Worm (Caenorhabditis elegans) whole organism, young adult: ENCODE results near the gene nhr-44.
A peak's percentile ranks its signal among the peaks of the same experiment; 100 is the strongest.

ENCODE experiments used
- C17E4.6 ChIP-seq: fragments of 200-800 bp; sonication (Bioruptor generic); IDR thresholded peaks from 2 replicates; pipeline ENCODE4 v1.3.6; 2022; ENCODE audit warnings: missing genetic modification reagents, missing genetic modification characterization, missing compliant biosample characterization
- D2030.7 ChIP-seq: fragments of 200-800 bp; sonication (Bioruptor generic); IDR thresholded peaks from 2 replicates; pipeline ENCODE4 v1.3.6; 2022; ENCODE audit warnings: missing genetic modification reagents, missing genetic modification characterization, missing compliant biosample characterization
- F22D6.2 ChIP-seq: sonication (generic microtip); optimal IDR thresholded peaks from 2 replicates; lab custom pipeline; 2016; ENCODE audit warnings: mild to moderate bottlenecking, missing genetic modification characterization, missing compliant biosample characterization
- F33H1.4 ChIP-seq: fragments of 200-800 bp; sonication (Bioruptor generic); IDR thresholded peaks from 2 replicates; pipeline ENCODE4 v1.3.6; 2022; ENCODE audit warnings: missing genetic modification reagents, missing genetic modification characterization, missing compliant biosample characterization
- F49E8.2 ChIP-seq: sonication (generic microtip); optimal IDR thresholded peaks from 3 replicates; lab custom pipeline; 2017; ENCODE audit warnings: missing genetic modification characterization, mild to moderate bottlenecking, missing compliant biosample characterization, antibody characterized with exemption, moderate library complexity; ENCODE audit not compliant: insufficient read depth
- F57A8.1 ChIP-seq: fragments of 200-800 bp; sonication (Bioruptor generic); optimal IDR thresholded peaks from 2 replicates; lab custom pipeline; 2018; ENCODE audit warnings: mild to moderate bottlenecking, missing genetic modification characterization, moderate library complexity, missing compliant biosample characterization
- F57C9.4 ChIP-seq: sonication (generic microtip); optimal IDR thresholded peaks from 2 replicates; lab custom pipeline; 2017; ENCODE audit warnings: mild to moderate bottlenecking, missing genetic modification characterization, missing compliant biosample characterization
- K12H6.12 ChIP-seq: fragments of 200-800 bp; sonication (Bioruptor generic); optimal IDR thresholded peaks from 2 replicates; lab custom pipeline; 2018; ENCODE audit warnings: mild to moderate bottlenecking, missing genetic modification characterization, missing compliant biosample characterization
- Y53G8AR.9 ChIP-seq: fragments of 200-800 bp; sonication (Bioruptor generic); conservative IDR thresholded peaks from 2 replicates; pipeline ENCODE4 v1.3.6; 2022; ENCODE audit warnings: missing genetic modification reagents, missing genetic modification characterization, missing compliant biosample characterization
- Y67H2A.10 ChIP-seq: fragments of 200-800 bp; sonication (Bioruptor generic); conservative IDR thresholded peaks from 2 replicates; pipeline ENCODE4 v1.3.6; 2022; ENCODE audit warnings: missing genetic modification reagents, missing genetic modification characterization, missing compliant biosample characterization
- akir-1 ChIP-seq: fragments of 200-800 bp; sonication (Bioruptor generic); optimal IDR thresholded peaks from 2 replicates; lab custom pipeline; 2018; ENCODE audit warnings: mild to moderate bottlenecking, missing genetic modification characterization, moderate library complexity, missing compliant biosample characterization
- ama-1 ChIP-seq, 3 experiments: fragments of 150-350 bp in 1 of 3; sonication (generic microtip) in 2 of 3; optimal IDR thresholded peaks; 2 replicates each; lab custom pipeline; 2014 to 2018; ENCODE audit warnings: missing biosample characterization in 2 of 3, missing genetic modification characterization in 2 of 3, missing genetic modification reagents in 2 of 3
- aptf-2 ChIP-seq: fragments of 200-800 bp; sonication (Bioruptor generic); conservative IDR thresholded peaks from 2 replicates; pipeline ENCODE4 v1.3.6; 2022; ENCODE audit warnings: missing genetic modification reagents, missing genetic modification characterization, missing compliant biosample characterization
- attf-6 ChIP-seq: fragments of 200-800 bp; sonication (Bioruptor generic); IDR thresholded peaks from 2 replicates; pipeline ENCODE4 v1.3.6; 2022; ENCODE audit warnings: missing genetic modification reagents, missing genetic modification characterization, missing compliant biosample characterization
- cebp-1 ChIP-seq, 2 experiments: fragments of 200-800 bp in 1 of 2; sonication (Bioruptor generic) in 1 of 2; sonication (generic microtip) in 1 of 2; IDR thresholded peaks in 1 of 2; optimal IDR thresholded peaks in 1 of 2; 2 replicates each; pipeline versions ENCODE4 v1.3.6 to Lab custom; 2017 to 2022; ENCODE audit warnings: missing compliant biosample characterization in 2 of 2, missing genetic modification characterization in 2 of 2, mild to moderate bottlenecking in 1 of 2, missing genetic modification reagents in 1 of 2, moderate library complexity in 1 of 2
- ceh-40 ChIP-seq: fragments of 200-800 bp; sonication (Bioruptor generic); IDR thresholded peaks from 2 replicates; pipeline ENCODE4 v1.3.6; 2022; ENCODE audit warnings: missing genetic modification characterization, missing compliant biosample characterization
- dox-1 ChIP-seq: fragments of 200-800 bp; sonication (Bioruptor generic); IDR thresholded peaks from 2 replicates; pipeline ENCODE4 v1.3.6; 2022; ENCODE audit warnings: missing genetic modification reagents, missing genetic modification characterization, missing compliant biosample characterization
- dpff-1 ChIP-seq: sonication (generic microtip); optimal IDR thresholded peaks from 2 replicates; lab custom pipeline; 2017; ENCODE audit warnings: mild to moderate bottlenecking, missing genetic modification characterization, missing compliant biosample characterization
- dpl-1 ChIP-seq: fragments of 150-350 bp; optimal IDR thresholded peaks from 2 replicates; lab custom pipeline; 2014; ENCODE audit warnings: missing biosample characterization, missing genetic modification reagents, missing genetic modification characterization
- efl-1 ChIP-seq: fragments of 150-350 bp; optimal IDR thresholded peaks from 2 replicates; lab custom pipeline; 2014; ENCODE audit warnings: missing biosample characterization, missing genetic modification reagents, missing genetic modification characterization
- fkh-3 ChIP-seq: sonication (generic microtip); optimal IDR thresholded peaks from 2 replicates; lab custom pipeline; 2016; ENCODE audit warnings: mild to moderate bottlenecking, missing genetic modification characterization, missing compliant biosample characterization
- gei-17 ChIP-seq: fragments of 200-800 bp; sonication (Bioruptor generic); optimal IDR thresholded peaks from 2 replicates; lab custom pipeline; 2018; ENCODE audit warnings: mild to moderate bottlenecking, missing genetic modification characterization, missing compliant biosample characterization
- hlh-12 ChIP-seq: sonication (generic microtip); optimal IDR thresholded peaks from 2 replicates; lab custom pipeline; 2016; ENCODE audit warnings: missing genetic modification characterization, missing compliant biosample characterization
- lin-40 ChIP-seq: sonication (generic microtip); optimal IDR thresholded peaks from 2 replicates; lab custom pipeline; 2016; ENCODE audit warnings: missing genetic modification characterization, mild to moderate bottlenecking, missing compliant biosample characterization, missing genotype, missing genetic modification reagents
- lin-54 ChIP-seq: fragments of 200-800 bp; sonication (Bioruptor generic); optimal IDR thresholded peaks from 2 replicates; lab custom pipeline; 2018; ENCODE audit warnings: mild to moderate bottlenecking, missing genetic modification characterization, missing compliant biosample characterization
- madf-10 ChIP-seq: sonication (generic microtip); optimal IDR thresholded peaks from 2 replicates; lab custom pipeline; 2016; ENCODE audit warnings: mild to moderate bottlenecking, missing genetic modification characterization, missing compliant biosample characterization
- nhr-80 ChIP-seq: sonication (generic microtip); optimal IDR thresholded peaks from 2 replicates; lab custom pipeline; 2016; ENCODE audit warnings: missing genetic modification characterization, missing compliant biosample characterization
- repo-1 ChIP-seq: sonication (generic microtip); optimal IDR thresholded peaks from 2 replicates; lab custom pipeline; 2017; ENCODE audit warnings: mild to moderate bottlenecking, missing genetic modification characterization, missing compliant biosample characterization
- tlf-1 ChIP-seq: fragments of 200-800 bp; sonication (Bioruptor generic); optimal IDR thresholded peaks from 2 replicates; lab custom pipeline; 2018; ENCODE audit warnings: mild to moderate bottlenecking, missing genetic modification characterization, missing compliant biosample characterization
- zfh-2 ChIP-seq: fragments of 200-800 bp; sonication (Bioruptor generic); conservative IDR thresholded peaks from 2 replicates; pipeline ENCODE4 v1.3.6; 2022; ENCODE audit warnings: missing genetic modification reagents, missing genetic modification characterization, missing compliant biosample characterization
- ztf-22 ChIP-seq: fragments of 200-800 bp; sonication (Bioruptor generic); optimal IDR thresholded peaks from 2 replicates; lab custom pipeline; 2018; ENCODE audit warnings: mild to moderate bottlenecking, missing genetic modification characterization, moderate library complexity, missing compliant biosample characterization
- ztf-25 ChIP-seq: fragments of 200-800 bp; sonication (Bioruptor generic); IDR thresholded peaks from 2 replicates; pipeline ENCODE4 v1.3.6; 2022; ENCODE audit warnings: missing genetic modification reagents, missing genetic modification characterization, missing compliant biosample characterization
- ztf-26 ChIP-seq: sonication (generic microtip); optimal IDR thresholded peaks from 2 replicates; lab custom pipeline; 2017; ENCODE audit warnings: missing genetic modification characterization, missing compliant biosample characterization

The nhr-44 gene

ce11 chrV:8985740-8986139 lies 21.8 kb upstream of the nhr-44 start, which contains the start of gene str-85:
TSS of gene str-85 (minus strand) at chrV:8985840.
- TF ChIP-seq F57C9.4 (tag; lab: Kevin White, UChicago) = no peak
- TF ChIP-seq dox-1 (GFP tag; lab: Robert Waterston, UW) = no peak
- TF ChIP-seq Y53G8AR.9 = no peak
- TF ChIP-seq aptf-2 (GFP tag; lab: Robert Waterston, UW) = no peak
- TF ChIP-seq efl-1 (GFP tag; lab: Kevin White, UChicago) = no peak
- no peak for TF ChIP-seq lin-54 (GFP tag; lab: Kevin White, UChicago)
- TF ChIP-seq, all 124 proteins: peak for 0

ce11 chrV:8984783-8985182 lies 20.9 kb upstream of the nhr-44 start:
- no peak for TF ChIP-seq C17E4.6
- no peak for TF ChIP-seq tlf-1 (GFP tag; lab: Kevin White, UChicago)
- TF ChIP-seq K12H6.12 (tag; lab: Kevin White, UChicago) = no peak
- TF ChIP-seq cebp-1 (GFP tag; IDR thresholded peaks at IDR 0.05; lab: Robert Waterston, UW) = no peak
- TF ChIP-seq cebp-1 (tag; optimal IDR thresholded peaks at IDR 0.05; lab: Kevin White, UChicago) = no peak
- no peak for TF ChIP-seq gei-17 (GFP tag; lab: Kevin White, UChicago)
- no peak for TF ChIP-seq ztf-26
- TF ChIP-seq ceh-40 = no peak

- no peak for TF ChIP-seq D2030.7
- no peak for TF ChIP-seq ama-1 (optimal IDR thresholded peaks at IDR 0.05; lab: Kevin White, UChicago)
- no peak for TF ChIP-seq ama-1 (GFP tag; optimal IDR thresholded peaks at IDR 0.05; lab: Kevin White, UChicago)
- TF ChIP-seq, all 124 proteins: peak for 0
These were observed 19.7 kb upstream of the nhr-44 start, which contains the start of gene str-86 for ce11 chrV:8983604-8984003. TSS of gene str-86 (minus strand) at chrV:8983704.

- TF ChIP-seq zfh-2 (GFP tag; lab: Robert Waterston, UW) (no peak), nhr-80 (tag; lab: Kevin White, UChicago) (no peak), F49E8.2 (no peak), dpl-1 (no peak), F33H1.4 (GFP tag; lab: Robert Waterston, UW) (no peak), Y67H2A.10 (GFP tag; lab: Robert Waterston, UW) (no peak), repo-1 (tag; lab: Kevin White, UChicago) (no peak), ceh-40 (no peak), F22D6.2 (tag; lab: Kevin White, UChicago) (no peak)
These were observed 16.9 kb upstream of the nhr-44 start, which contains the start of gene str-84 for ce11 chrV:8980845-8981244. TSS of gene str-84 (minus strand) at chrV:8980945.

- TF ChIP-seq dpff-1 (tag; lab: Kevin White, UChicago) (no peak), cebp-1 (GFP tag; IDR thresholded peaks at IDR 0.05; lab: Robert Waterston, UW) (peak; percentile 34; the same call in 1 of the 2 replicates), cebp-1 (tag; optimal IDR thresholded peaks at IDR 0.05; lab: Kevin White, UChicago) (no peak)
These were observed 14.0 kb upstream of the nhr-44 start for ce11 chrV:8977895-8978294.

ce11 chrV:8974889-8975422 lies 11.1 kb upstream of the nhr-44 start, which contains the start of gene nhr-143:
TSS of gene nhr-143 (minus strand) at chrV:8974939.
- peak; percentile 63 for TF ChIP-seq nhr-80 (tag; lab: Kevin White, UChicago)
- TF ChIP-seq madf-10 = no peak

ce11 chrV:8972271-8972670 lies 8.4 kb upstream of the nhr-44 start, which contains the start of gene nhr-195:
TSS of gene nhr-195 (minus strand) at chrV:8972371.
- TF ChIP-seq ztf-25 (no peak), Y67H2A.10 (GFP tag; lab: Robert Waterston, UW) (no peak), gei-17 (GFP tag; lab: Kevin White, UChicago) (no peak), attf-6 (GFP tag; lab: Robert Waterston, UW) (no peak), F57A8.1 (GFP tag; lab: Kevin White, UChicago) (no peak), F33H1.4 (GFP tag; lab: Robert Waterston, UW) (no peak), akir-1 (GFP tag; lab: Kevin White, UChicago) (no peak), lin-40 (tag; lab: Kevin White, UChicago) (no peak), ztf-22 (GFP tag; lab: Kevin White, UChicago) (no peak), F57C9.4 (tag; lab: Kevin White, UChicago) (no peak), fkh-3 (no peak), hlh-12 (tag; lab: Kevin White, UChicago) (no peak)
